Worm (Caenorhabditis elegans) whole organism, L2 larva: ENCODE results near the gene F20G2.2.

ENCODE experiments used
- ceh-82 ChIP-seq: fragments of 150-350 bp; optimal IDR thresholded peaks from 2 replicates; lab custom pipeline; 2014; ENCODE audit warnings: missing biosample characterization, missing genetic modification characterization
- egl-27 ChIP-seq: sonication (generic microtip); optimal IDR thresholded peaks from 3 replicates; lab custom pipeline; 2017; ENCODE audit warnings: missing biosample characterization, missing genetic modification reagents, missing genetic modification characterization
- elt-1 ChIP-seq: fragments of 150-350 bp; optimal IDR thresholded peaks from 2 replicates; lab custom pipeline; 2014; ENCODE audit warnings: missing biosample characterization, missing genetic modification characterization
- lin-13 ChIP-seq: fragments of 150-350 bp; optimal IDR thresholded peaks from 2 replicates; lab custom pipeline; 2014; ENCODE audit warnings: missing biosample characterization, missing genetic modification reagents, missing genetic modification characterization
- lin-39 ChIP-seq: fragments of 150-350 bp; optimal IDR thresholded peaks from 2 replicates; lab custom pipeline; 2014; ENCODE audit warnings: missing biosample characterization, missing genetic modification reagents, missing genetic modification characterization
- nhr-10 ChIP-seq: sonication (generic microtip); optimal IDR thresholded peaks from 2 replicates; lab custom pipeline; 2017; ENCODE audit warnings: missing biosample characterization, missing genetic modification characterization
- nhr-237 ChIP-seq: fragments of 150-350 bp; optimal IDR thresholded peaks from 2 replicates; lab custom pipeline; 2014; ENCODE audit warnings: missing biosample characterization, missing genetic modification characterization
- snpc-4 ChIP-seq: fragments of 150-350 bp; optimal IDR thresholded peaks from 2 replicates; lab custom pipeline; 2014; ENCODE audit warnings: missing biosample characterization, missing genetic modification characterization
- unc-55 ChIP-seq: fragments of 150-350 bp; sonication (generic microtip); optimal IDR thresholded peaks from 3 replicates; lab custom pipeline; 2014; ENCODE audit warnings: missing biosample characterization, missing genetic modification reagents, missing genetic modification characterization
- ztf-4 ChIP-seq: fragments of 150-350 bp; optimal IDR thresholded peaks from 2 replicates; lab custom pipeline; 2014; ENCODE audit warnings: missing biosample characterization, missing genetic modification characterization

- TF ChIP-seq nhr-10: no peak
- TF ChIP-seq ztf-4 (tag; lab: Kevin White, UChicago): no peak
- TF ChIP-seq lin-13: no peak
- no peak for TF ChIP-seq ceh-82
- TF ChIP-seq lin-39 (tag; lab: Kevin White, UChicago): no peak
- no peak for TF ChIP-seq unc-55 (GFP tag; lab: Kevin White, UChicago)
- no peak for TF ChIP-seq nhr-237 (tag; lab: Kevin White, UChicago)
- no peak for TF ChIP-seq egl-27 (tag; lab: Kevin White, UChicago)
- TF ChIP-seq snpc-4: no peak
- TF ChIP-seq elt-1 (tag; lab: Kevin White, UChicago): no peak
These were observed at the start of gene F20G2.2 for ce11 chrV:13756359-13757091.
